Worm (Caenorhabditis elegans) whole organism, L4 larva: Measurements from ENCODE around the gene unc-43.
A peak's percentile ranks its signal among the peaks of the same experiment; 100 is the strongest.

Experiments used
- D1046.2 ChIP-seq: fragments of 200-800 bp; sonication (Bioruptor generic); IDR thresholded peaks from 2 replicates; pipeline ENCODE4 v1.3.6; 2022; ENCODE audit warnings: missing genetic modification characterization, missing compliant biosample characterization
- F10B5.3 ChIP-seq: sonication (generic microtip); optimal IDR thresholded peaks from 2 replicates; lab custom pipeline; 2016; ENCODE audit warnings: mild to moderate bottlenecking, missing genetic modification characterization, missing compliant biosample characterization
- F44E2.7 ChIP-seq: fragments of 200-800 bp; sonication (Bioruptor generic); IDR thresholded peaks from 2 replicates; pipeline ENCODE4 v2.1.2; 2022; ENCODE audit warnings: missing genetic modification characterization, missing compliant biosample characterization
- aha-1 ChIP-seq: fragments of 150-350 bp; peaks from one replicate; lab custom pipeline; 2014; ENCODE audit warnings: missing biosample characterization, missing genetic modification characterization
- ama-1 ChIP-seq: fragments of 150-350 bp; optimal IDR thresholded peaks from 2 replicates; lab custom pipeline; 2014; ENCODE audit warnings: inconsistent platforms, mixed read lengths
- arid-1 ChIP-seq: fragments of 200-800 bp; sonication (Bioruptor generic); conservative IDR thresholded peaks from 2 replicates; pipeline ENCODE4 v1.3.6; 2022; ENCODE audit warnings: missing genetic modification reagents, missing genetic modification characterization, missing compliant biosample characterization
- ceh-20 ChIP-seq: fragments of 200-800 bp; sonication (Bioruptor generic); IDR thresholded peaks from 2 replicates; pipeline ENCODE4 v1.3.6; 2022; ENCODE audit warnings: missing genetic modification reagents, missing genetic modification characterization, missing compliant biosample characterization
- ceh-32 ChIP-seq: sonication (generic microtip); optimal IDR thresholded peaks from 2 replicates; lab custom pipeline; 2016; ENCODE audit warnings: mild to moderate bottlenecking, missing genetic modification characterization, missing compliant biosample characterization; ENCODE audit not compliant: poor library complexity
- ces-1 ChIP-seq: fragments of 150-350 bp; sonication (generic microtip); optimal IDR thresholded peaks from 4 replicates; lab custom pipeline; 2014; ENCODE audit warnings: missing biosample characterization, missing genetic modification reagents, missing genetic modification characterization
- cey-2 ChIP-seq: sonication (generic microtip); optimal IDR thresholded peaks from 3 replicates; lab custom pipeline; 2017; ENCODE audit warnings: missing genetic modification characterization, mild to moderate bottlenecking, missing compliant biosample characterization, antibody characterized with exemption, borderline replicate concordance; ENCODE audit not compliant: insufficient read depth
- ctbp-1 ChIP-seq: fragments of 200-800 bp; sonication (Bioruptor generic); IDR thresholded peaks from 2 replicates; pipeline ENCODE4 v1.3.6; 2022; ENCODE audit warnings: missing genetic modification reagents, missing genetic modification characterization, missing compliant biosample characterization
- daf-16 ChIP-seq, 3 experiments: sonication (generic microtip); optimal IDR thresholded peaks; 2 replicates each; lab custom pipeline; 2016 to 2017; ENCODE audit warnings: missing genetic modification characterization in 3 of 3, missing genetic modification reagents in 3 of 3, mild to moderate bottlenecking in 2 of 3, missing compliant biosample characterization in 2 of 3, missing biosample characterization in 1 of 3, moderate library complexity in 1 of 3
- dmd-6 ChIP-seq: fragments of 200-800 bp; sonication (Bioruptor generic); IDR thresholded peaks from 2 replicates; pipeline ENCODE4 v1.3.6; 2022; ENCODE audit warnings: missing genetic modification reagents, missing genetic modification characterization, missing compliant biosample characterization
- dpl-1 ChIP-seq: fragments of 150-350 bp; optimal IDR thresholded peaks from 2 replicates; lab custom pipeline; 2014; ENCODE audit warnings: missing biosample characterization, missing genetic modification reagents, missing genetic modification characterization
- egl-27 ChIP-seq: sonication (generic microtip); optimal IDR thresholded peaks from 3 replicates; lab custom pipeline; 2017; ENCODE audit warnings: missing biosample characterization, missing genetic modification reagents, missing genetic modification characterization
- fos-1 ChIP-seq: fragments of 150-350 bp; optimal IDR thresholded peaks from 2 replicates; lab custom pipeline; 2014; ENCODE audit warnings: missing biosample characterization, missing genetic modification characterization
- gei-8 ChIP-seq: fragments of 200-800 bp; sonication (Bioruptor generic); optimal IDR thresholded peaks from 2 replicates; lab custom pipeline; 2018; ENCODE audit warnings: mild to moderate bottlenecking, missing genetic modification characterization, missing compliant biosample characterization
- hif-1 ChIP-seq, 2 experiments: sonication (generic microtip); optimal IDR thresholded peaks; 2 replicates each; lab custom pipeline; 2016 to 2017; ENCODE audit warnings: missing compliant biosample characterization in 2 of 2, missing genetic modification characterization in 2 of 2, missing genetic modification reagents in 2 of 2, missing genotype in 2 of 2, mild to moderate bottlenecking in 1 of 2
- hlh-11 ChIP-seq: fragments of 200-800 bp; sonication (Bioruptor generic); optimal IDR thresholded peaks from 2 replicates; lab custom pipeline; 2018; ENCODE audit warnings: mild to moderate bottlenecking, missing genetic modification characterization, missing compliant biosample characterization
- hmg-1.1 ChIP-seq: fragments of 200-800 bp; sonication (Bioruptor generic); IDR thresholded peaks from 2 replicates; pipeline ENCODE4 v1.3.6; 2022; ENCODE audit warnings: missing genetic modification reagents, missing genetic modification characterization, missing compliant biosample characterization
- lin-1 ChIP-seq: fragments of 200-800 bp; sonication (Bioruptor generic); IDR thresholded peaks from 2 replicates; pipeline ENCODE4 v1.3.6; 2022; ENCODE audit warnings: missing genetic modification reagents, missing genetic modification characterization, missing compliant biosample characterization
- lin-15B ChIP-seq: fragments of 150-350 bp; sonication (generic microtip); optimal IDR thresholded peaks from 3 replicates; lab custom pipeline; 2014; ENCODE audit warnings: missing biosample characterization, missing genetic modification characterization
- lin-29 ChIP-seq: fragments of 200-800 bp; sonication (Bioruptor generic); IDR thresholded peaks from 2 replicates; pipeline ENCODE4 v1.3.6; 2022; ENCODE audit warnings: missing genetic modification reagents, missing genetic modification characterization, missing compliant biosample characterization
- lin-38 ChIP-seq: fragments of 200-800 bp; sonication (Bioruptor generic); IDR thresholded peaks from 2 replicates; pipeline ENCODE4 v1.3.6; 2022; ENCODE audit warnings: missing genetic modification reagents, missing genetic modification characterization, missing compliant biosample characterization
- lin-39 ChIP-seq: fragments of 150-350 bp; optimal IDR thresholded peaks from 2 replicates; lab custom pipeline; 2014; ENCODE audit warnings: missing biosample characterization, missing genetic modification reagents, missing genetic modification characterization
- lir-3 ChIP-seq: sonication (generic microtip); optimal IDR thresholded peaks from 2 replicates; lab custom pipeline; 2016; ENCODE audit warnings: mild to moderate bottlenecking, missing genetic modification characterization, missing compliant biosample characterization
- lsy-2 ChIP-seq, 2 experiments: fragments of 150-350 bp in 1 of 2; sonication (generic microtip) in 1 of 2; optimal IDR thresholded peaks; 2 replicates each; lab custom pipeline; 2014 to 2017; ENCODE audit warnings: missing biosample characterization in 2 of 2, missing genetic modification characterization in 2 of 2
- madf-5 ChIP-seq, 2 experiments: fragments of 200-800 bp; sonication (Bioruptor generic); IDR thresholded peaks; 2 replicates each; pipeline ENCODE4 v1.3.6; 2022; ENCODE audit warnings: missing compliant biosample characterization in 2 of 2, missing genetic modification characterization in 2 of 2
- madf-9 ChIP-seq: fragments of 200-800 bp; sonication (Bioruptor generic); conservative IDR thresholded peaks from 2 replicates; pipeline ENCODE4 v1.3.6; 2022; ENCODE audit warnings: missing genetic modification reagents, missing genetic modification characterization, missing compliant biosample characterization
- nhr-10 ChIP-seq: fragments of 150-350 bp; optimal IDR thresholded peaks from 2 replicates; lab custom pipeline; 2014; ENCODE audit warnings: missing biosample characterization, missing genetic modification characterization
- nhr-11 ChIP-seq: fragments of 150-350 bp; optimal IDR thresholded peaks from 2 replicates; lab custom pipeline; 2014; ENCODE audit warnings: missing biosample characterization, missing genetic modification characterization
- nhr-111 ChIP-seq: fragments of 200-800 bp; sonication (Bioruptor generic); optimal IDR thresholded peaks from 2 replicates; lab custom pipeline; 2018; ENCODE audit warnings: mild to moderate bottlenecking, missing genetic modification characterization, missing compliant biosample characterization
- nhr-42 ChIP-seq: fragments of 200-800 bp; sonication (Bioruptor generic); IDR thresholded peaks from 2 replicates; pipeline ENCODE4 v1.3.6; 2022; ENCODE audit warnings: missing genetic modification characterization, missing compliant biosample characterization
- nhr-48 ChIP-seq: sonication (generic microtip); optimal IDR thresholded peaks from 2 replicates; lab custom pipeline; 2016; ENCODE audit warnings: mild to moderate bottlenecking, missing genetic modification characterization, missing compliant biosample characterization
- nhr-77 ChIP-seq: fragments of 150-350 bp; optimal IDR thresholded peaks from 2 replicates; lab custom pipeline; 2014; ENCODE audit warnings: missing biosample characterization, missing genetic modification characterization
- pha-4 ChIP-seq, 2 experiments: fragments of 150-350 bp in 1 of 2; fragments of 200-800 bp in 1 of 2; sonication (Bioruptor generic) in 1 of 2; IDR thresholded peaks in 1 of 2; optimal IDR thresholded peaks in 1 of 2; 2 replicates each; pipeline versions ENCODE4 v1.3.6 to Lab custom; 2014 to 2022; ENCODE audit warnings: missing genetic modification characterization in 2 of 2, missing genetic modification reagents in 2 of 2, missing biosample characterization in 1 of 2, missing compliant biosample characterization in 1 of 2
- php-3 ChIP-seq: fragments of 200-800 bp; sonication (Bioruptor generic); IDR thresholded peaks from 2 replicates; pipeline ENCODE4 v1.3.6; 2022; ENCODE audit warnings: missing genetic modification reagents, missing genetic modification characterization, missing compliant biosample characterization
- rbr-2 ChIP-seq: sonication (generic microtip); optimal IDR thresholded peaks from 2 replicates; lab custom pipeline; 2016; ENCODE audit warnings: missing genotype, missing genetic modification characterization, missing compliant biosample characterization
- set-16 ChIP-seq: fragments of 200-800 bp; sonication (Bioruptor generic); IDR thresholded peaks from 2 replicates; pipeline ENCODE4 v1.3.6; 2022; ENCODE audit warnings: missing genetic modification reagents, missing genetic modification characterization, missing compliant biosample characterization
- spr-3 ChIP-seq: fragments of 200-800 bp; sonication (Bioruptor generic); optimal IDR thresholded peaks from 2 replicates; lab custom pipeline; 2018; ENCODE audit warnings: mild to moderate bottlenecking, missing genetic modification characterization, missing compliant biosample characterization
- unc-130 ChIP-seq: sonication (generic microtip); optimal IDR thresholded peaks from 2 replicates; lab custom pipeline; 2016; ENCODE audit warnings: missing genetic modification reagents, missing genetic modification characterization, missing compliant biosample characterization
- unc-62 ChIP-seq, 3 experiments: fragments of 150-350 bp in 1 of 3; sonication (generic microtip); optimal IDR thresholded peaks in 2 of 3; peaks in 1 of 3; 1 replicate in 1 of 3; 2 replicates in 2 of 3; lab custom pipeline; 2014 to 2017; ENCODE audit warnings: missing biosample characterization in 3 of 3, missing genetic modification characterization in 3 of 3, missing genetic modification reagents in 3 of 3, missing genotype in 1 of 3
- vab-7 ChIP-seq: fragments of 200-800 bp; sonication (Bioruptor generic); IDR thresholded peaks from 2 replicates; pipeline ENCODE4 v1.3.6; 2022; ENCODE audit warnings: missing genetic modification reagents, missing genetic modification characterization, missing compliant biosample characterization
- zag-1 ChIP-seq: fragments of 150-350 bp; optimal IDR thresholded peaks from 2 replicates; lab custom pipeline; 2014; ENCODE audit warnings: missing biosample characterization, missing genetic modification characterization
- zip-2 ChIP-seq: fragments of 150-350 bp; optimal IDR thresholded peaks from 2 replicates; lab custom pipeline; 2014; ENCODE audit warnings: missing biosample characterization, missing genetic modification characterization
- ztf-7 ChIP-seq: fragments of 150-350 bp; optimal IDR thresholded peaks from 2 replicates; lab custom pipeline; 2014; ENCODE audit warnings: missing biosample characterization, missing genetic modification characterization

Gene unc-43

DNA sequence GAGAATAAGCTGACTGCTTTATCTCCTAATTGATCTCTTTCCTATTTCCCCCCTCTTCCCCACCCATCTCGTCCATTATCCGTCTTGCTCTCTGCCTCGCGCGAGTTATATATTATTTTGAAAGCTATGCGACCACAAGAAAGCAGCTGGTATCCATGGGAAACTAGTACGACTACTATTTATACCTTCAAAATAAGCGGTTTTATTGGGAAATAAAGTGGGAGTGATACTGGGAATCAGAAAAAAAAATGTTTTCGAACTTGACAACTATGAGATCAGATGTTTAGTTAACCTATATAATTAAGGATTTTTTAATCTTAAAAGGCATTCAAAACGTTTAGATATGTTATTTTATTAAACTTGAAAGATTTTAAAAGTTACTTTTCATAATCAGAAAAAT, 10.3 kb downstream of the unc-43 start:
- TF ChIP-seq nhr-11 (tag; lab: Kevin White, UChicago) = peak; percentile 9
- no peak for TF ChIP-seq aha-1

DNA sequence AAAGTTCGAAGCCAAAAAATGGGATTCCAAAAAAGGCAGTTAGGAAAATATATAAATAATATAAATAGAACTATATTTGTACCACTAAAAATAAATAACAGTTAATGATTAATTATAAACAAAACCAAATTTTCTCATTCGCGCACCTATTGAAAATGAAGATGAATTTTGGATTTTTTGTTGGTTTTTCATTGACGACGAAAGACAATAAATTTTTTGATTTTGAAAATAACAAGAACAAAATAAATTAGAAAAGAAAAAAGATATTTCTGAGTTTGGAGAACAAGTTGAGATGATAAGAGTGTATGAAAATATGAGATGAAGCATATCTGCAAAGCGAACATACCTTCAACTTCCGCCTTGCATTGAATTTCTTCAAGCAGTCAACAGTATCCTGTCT, 12.7 kb downstream of the unc-43 start:
- peak; percentile 92 for TF ChIP-seq aha-1
- TF ChIP-seq egl-27 (tag; lab: Kevin White, UChicago) = no peak
- TF ChIP-seq ceh-20 (GFP tag; lab: Robert Waterston, UW) = no peak
- TF ChIP-seq unc-62 (GFP tag; optimal IDR thresholded peaks at IDR 0.05 in 1 of 2; lab: Kevin White, UChicago) = no peak
- TF ChIP-seq unc-62 (tag; optimal IDR thresholded peaks at IDR 0.05; lab: Kevin White, UChicago) = no peak

- TF ChIP-seq gei-8 (GFP tag; lab: Kevin White, UChicago) = no peak
- TF ChIP-seq aha-1 = no peak
- TF ChIP-seq set-16 (GFP tag; lab: Robert Waterston, UW) = no peak
- no peak for TF ChIP-seq rbr-2 (tag; lab: Kevin White, UChicago)
- no peak for TF ChIP-seq ama-1
- TF ChIP-seq nhr-77 (tag; lab: Kevin White, UChicago) = peak; percentile 78
- no peak for TF ChIP-seq nhr-10 (tag; lab: Kevin White, UChicago)
- peak; percentile 72; the same call in 1 of the 2 replicates for TF ChIP-seq lin-1
- TF ChIP-seq madf-5 (GFP tag; IDR thresholded peaks at IDR 0.05; lab: Robert Waterston, UW) = no peak
- TF ChIP-seq ceh-32 (tag; lab: Kevin White, UChicago) = no peak
- no peak for TF ChIP-seq ctbp-1 (GFP tag; lab: Robert Waterston, UW)
- no peak for TF ChIP-seq dpl-1 (GFP tag; lab: Kevin White, UChicago)
- no peak for TF ChIP-seq spr-3
- TF ChIP-seq D1046.2 (GFP tag; lab: Robert Waterston, UW) = no peak
- no peak for TF ChIP-seq egl-27 (tag; lab: Kevin White, UChicago)
- TF ChIP-seq lin-15B (tag; lab: Kevin White, UChicago) = no peak
- no peak for TF ChIP-seq lir-3 (tag; lab: Kevin White, UChicago)
- TF ChIP-seq pha-4 (GFP tag; IDR thresholded peaks at IDR 0.05; lab: Robert Waterston, UW) = 0 out of 2 replicates have a peak, but pooled peaks have one; percentile 9
- TF ChIP-seq pha-4 (tag; optimal IDR thresholded peaks at IDR 0.05; lab: Kevin White, UChicago) = no peak
- peak; percentile 75 for TF ChIP-seq dmd-6 (GFP tag; lab: Robert Waterston, UW)
- no peak for TF ChIP-seq lin-38 (GFP tag; lab: Robert Waterston, UW)
- no peak for TF ChIP-seq lin-39 (tag; lab: Kevin White, UChicago)
- TF ChIP-seq hif-1 (tag; optimal IDR thresholded peaks at IDR 0.05; lab: Kevin White, UChicago) = no peak
- TF ChIP-seq ztf-7 (tag; lab: Kevin White, UChicago) = no peak
- peak; percentile 81 for TF ChIP-seq php-3 (GFP tag; lab: Robert Waterston, UW)
- no peak for TF ChIP-seq zag-1 (tag; lab: Kevin White, UChicago)
- TF ChIP-seq hlh-11 (tag; lab: Kevin White, UChicago) = peak; percentile 78
- no peak for TF ChIP-seq nhr-48 (tag; lab: Kevin White, UChicago)
- TF ChIP-seq zip-2 (tag; lab: Kevin White, UChicago) = no peak
- TF ChIP-seq F44E2.7 (GFP tag; lab: Robert Waterston, UW) = no peak
- TF ChIP-seq lsy-2 (tag; optimal IDR thresholded peaks at IDR 0.05; lab: Kevin White, UChicago) = peak in 1 of 2 experiments; percentile 23
- no peak for TF ChIP-seq cey-2 (tag; lab: Kevin White, UChicago)
- TF ChIP-seq lin-29 = no peak
- TF ChIP-seq arid-1 (GFP tag; lab: Robert Waterston, UW) = no peak
- TF ChIP-seq unc-130 (GFP tag; lab: Kevin White, UChicago) = no peak
- no peak for TF ChIP-seq hmg-1.1 (GFP tag; lab: Robert Waterston, UW)
- TF ChIP-seq madf-9 (GFP tag; lab: Robert Waterston, UW) = no peak
- no peak for TF ChIP-seq F10B5.3
- no peak for TF ChIP-seq nhr-111 (GFP tag; lab: Kevin White, UChicago)
- no peak for TF ChIP-seq fos-1 (tag; lab: Kevin White, UChicago)
- no peak for TF ChIP-seq nhr-42 (GFP tag; lab: Robert Waterston, UW)
- no peak for TF ChIP-seq ces-1 (GFP tag; lab: Kevin White, UChicago)
- no peak for TF ChIP-seq daf-16 (GFP tag; optimal IDR thresholded peaks at IDR 0.05; lab: Kevin White, UChicago)
- peak; percentile 85 for TF ChIP-seq daf-16 (tag; optimal IDR thresholded peaks at IDR 0.05; lab: Kevin White, UChicago)
- no peak for TF ChIP-seq vab-7 (GFP tag; lab: Robert Waterston, UW)
Measured at ce11 chrIV:10331882-10332281, 18.1 kb downstream of the unc-43 start.
